Fruit fly (Drosophila melanogaster) whole organism: ENCODE measurements around the gene Scr.

ENCODE experiments used
- CG8478 ChIP-seq: fragments of >200 bp; optimal IDR thresholded peaks from 2 replicates; lab custom pipeline; 2018; ENCODE audit warnings: inconsistent platforms
- Dll ChIP-seq: fragments of >200 bp; optimal IDR thresholded peaks from 2 replicates; lab custom pipeline; 2017

dm6 chr3R:6838585-6838984 lies 11.2 kb downstream of the Scr start:
- TF ChIP-seq Dll (no peak), CG8478 (no peak)
